Worm (Caenorhabditis elegans) whole organism, midembryonic: Measurements from ENCODE around the gene sca-1.
A peak's percentile ranks its signal among the peaks of the same experiment; 100 is the strongest.
"Not testable (repeated sequence)": the region's sequence is repeated elsewhere in the genome, so short reads cannot be mapped to it uniquely, and the experiment has no call there.

Source experiments
- T22C8.4 ChIP-seq: fragments of 200-800 bp; sonication (Bioruptor generic); IDR thresholded peaks from 2 replicates; pipeline ENCODE4 v1.3.6; 2022; ENCODE audit warnings: missing genetic modification characterization, missing compliant biosample characterization
- cog-1 ChIP-seq: sonication (generic microtip); optimal IDR thresholded peaks from 2 replicates; lab custom pipeline; 2016; ENCODE audit warnings: missing genetic modification characterization, missing compliant biosample characterization
- flt-1 ChIP-seq: fragments of 200-800 bp; sonication (Bioruptor generic); IDR thresholded peaks from 2 replicates; pipeline ENCODE4 v1.3.6; 2022; ENCODE audit warnings: missing genetic modification characterization, missing compliant biosample characterization
- klf-2 ChIP-seq: fragments of 200-800 bp; sonication (Bioruptor generic); conservative IDR thresholded peaks from 2 replicates; pipeline ENCODE4 v1.3.6; 2022; ENCODE audit warnings: missing genetic modification reagents, missing genetic modification characterization, missing compliant biosample characterization
- med-1 ChIP-seq: sonication (generic microtip); optimal IDR thresholded peaks from 2 replicates; lab custom pipeline; 2017; ENCODE audit warnings: missing genetic modification characterization, mild to moderate bottlenecking, missing compliant biosample characterization, antibody characterized with exemption, missing genetic modification reagents; ENCODE audit not compliant: insufficient read depth
- ref-1 ChIP-seq: fragments of 200-800 bp; sonication (Bioruptor generic); conservative IDR thresholded peaks from 2 replicates; pipeline ENCODE4 v1.3.6; 2022; ENCODE audit warnings: missing genetic modification reagents, missing genetic modification characterization, missing compliant biosample characterization
- tab-1 ChIP-seq: fragments of 200-800 bp; sonication (Bioruptor generic); IDR thresholded peaks from 2 replicates; pipeline ENCODE4 v1.3.6; 2022; ENCODE audit warnings: missing genetic modification characterization, missing compliant biosample characterization
- ztf-23 ChIP-seq: fragments of 200-800 bp; sonication (Bioruptor generic); IDR thresholded peaks from 2 replicates; pipeline ENCODE4 v1.3.6; 2022; ENCODE audit warnings: missing genetic modification reagents, missing genetic modification characterization, missing compliant biosample characterization
- ztf-29 ChIP-seq: fragments of 200-800 bp; sonication (Bioruptor generic); IDR thresholded peaks from 2 replicates; pipeline ENCODE4 v1.3.6; 2022; ENCODE audit warnings: missing genetic modification reagents, missing genetic modification characterization, missing compliant biosample characterization

Gene sca-1

DNA sequence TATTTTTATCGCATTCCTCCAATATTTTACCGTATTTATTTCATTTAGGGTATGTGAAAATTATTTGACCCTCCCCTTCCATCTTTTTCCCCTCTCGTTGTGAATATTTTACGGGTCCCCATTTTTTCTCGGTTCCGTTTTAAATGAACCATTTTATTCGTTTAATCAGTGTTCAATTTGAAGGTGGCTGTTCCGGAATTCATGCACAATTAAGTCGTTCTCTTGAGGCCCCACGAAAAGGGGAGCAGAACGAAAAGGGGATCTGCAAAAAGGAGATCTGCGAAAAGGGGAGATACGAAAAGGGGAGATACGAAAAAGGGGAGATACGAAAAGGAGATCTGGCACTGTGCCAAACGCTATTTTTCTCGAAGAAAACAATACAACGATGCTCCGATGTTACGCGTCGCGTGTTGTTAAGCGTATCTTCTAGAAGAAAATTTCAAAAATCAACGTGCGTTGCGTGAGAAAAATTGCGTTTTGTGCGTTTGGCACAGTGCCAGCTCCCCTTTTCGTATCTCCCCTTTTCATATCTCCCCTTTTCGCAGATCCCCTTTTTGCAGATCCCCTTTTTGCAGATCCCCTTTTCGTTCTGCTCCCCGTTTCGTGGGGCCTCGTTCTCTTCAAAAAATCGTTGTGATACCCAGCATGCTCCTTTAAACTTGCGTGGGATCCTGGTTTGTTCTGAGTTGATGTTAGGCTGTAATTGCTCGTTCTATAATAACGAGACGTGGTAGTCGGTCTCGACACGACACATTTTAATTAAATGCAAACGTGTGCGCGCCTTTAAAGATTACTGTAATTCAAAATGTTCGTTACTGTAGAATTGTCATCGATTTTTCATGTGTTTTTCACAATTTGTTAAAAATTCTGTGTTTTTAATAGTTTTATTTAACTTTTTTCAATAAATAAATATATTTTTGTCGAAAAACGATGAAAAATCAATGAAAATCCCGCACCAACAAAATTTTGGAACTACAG lies 5.5 kb downstream of the sca-1 start:
- TF ChIP-seq flt-1 (GFP tag; lab: Robert Waterston, UW): peak; percentile 74
- TF ChIP-seq cog-1 (tag; lab: Kevin White, UChicago): no peak
- TF ChIP-seq ztf-29 (GFP tag; lab: Robert Waterston, UW): no peak
- TF ChIP-seq med-1: no peak
- peak; percentile 22; the same call in 1 of the 2 replicates for TF ChIP-seq T22C8.4 (GFP tag; lab: Robert Waterston, UW)
- peak; percentile 60; the same call in 1 of the 2 replicates for TF ChIP-seq ztf-23 (GFP tag; lab: Robert Waterston, UW)
- no peak; the same call in none of the 2 replicates for TF ChIP-seq klf-2 (GFP tag; lab: Robert Waterston, UW)
- peak; percentile 44 for TF ChIP-seq ref-1 (GFP tag; lab: Robert Waterston, UW)
- TF ChIP-seq tab-1: no peak

- TF ChIP-seq ztf-29 (GFP tag; lab: Robert Waterston, UW): no peak
- no peak for TF ChIP-seq tab-1
- no peak for TF ChIP-seq T22C8.4 (GFP tag; lab: Robert Waterston, UW)
- no peak for TF ChIP-seq med-1
- TF ChIP-seq ref-1 (GFP tag; lab: Robert Waterston, UW): no peak
- TF ChIP-seq flt-1 (GFP tag; lab: Robert Waterston, UW): no peak
- TF ChIP-seq klf-2 (GFP tag; lab: Robert Waterston, UW): no peak
- no peak for TF ChIP-seq ztf-23 (GFP tag; lab: Robert Waterston, UW)
- TF ChIP-seq cog-1 (tag; lab: Kevin White, UChicago): no peak
Measured at ce11 chrIII:10810483-10810836, 6.2 kb downstream of the sca-1 start.

- TF ChIP-seq ztf-29 (GFP tag; lab: Robert Waterston, UW) (no peak), T22C8.4 (GFP tag; lab: Robert Waterston, UW) (no peak), klf-2 (GFP tag; lab: Robert Waterston, UW) (no peak), ref-1 (GFP tag; lab: Robert Waterston, UW) (no peak), cog-1 (tag; lab: Kevin White, UChicago) (no peak), flt-1 (GFP tag; lab: Robert Waterston, UW) (no peak), ztf-23 (GFP tag; lab: Robert Waterston, UW) (no peak), tab-1 (no peak)
Measured at ce11 chrIII:10809568-10809967, 7.1 kb downstream of the sca-1 start.

DNA sequence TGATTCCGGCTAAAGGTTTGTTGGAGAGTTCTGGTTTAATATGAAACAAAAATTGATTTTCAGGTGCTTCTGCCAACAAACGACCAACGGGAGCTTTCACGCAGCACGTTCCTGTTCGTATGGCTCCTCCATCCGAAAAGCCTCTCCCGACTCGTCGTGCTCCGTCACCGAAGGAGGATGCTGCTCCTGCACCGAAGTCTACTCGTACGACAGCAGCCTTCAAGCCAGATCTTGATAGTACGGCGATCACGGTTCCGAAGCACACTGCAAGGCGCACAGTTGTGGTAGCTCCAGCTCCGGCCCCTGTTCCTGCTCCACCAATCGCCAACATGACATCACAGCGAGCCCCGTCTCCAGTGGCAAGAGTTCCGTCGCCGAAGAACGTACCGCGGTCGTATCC lies 7.8 kb downstream of the sca-1 start:
- TF ChIP-seq med-1 (no peak), ref-1 (GFP tag; lab: Robert Waterston, UW) (no peak), cog-1 (tag; lab: Kevin White, UChicago) (no peak), flt-1 (GFP tag; lab: Robert Waterston, UW) (no peak), klf-2 (GFP tag; lab: Robert Waterston, UW) (no peak), T22C8.4 (GFP tag; lab: Robert Waterston, UW) (no peak), ztf-29 (GFP tag; lab: Robert Waterston, UW) (no peak), ztf-23 (GFP tag; lab: Robert Waterston, UW) (no peak), tab-1 (no peak)

DNA sequence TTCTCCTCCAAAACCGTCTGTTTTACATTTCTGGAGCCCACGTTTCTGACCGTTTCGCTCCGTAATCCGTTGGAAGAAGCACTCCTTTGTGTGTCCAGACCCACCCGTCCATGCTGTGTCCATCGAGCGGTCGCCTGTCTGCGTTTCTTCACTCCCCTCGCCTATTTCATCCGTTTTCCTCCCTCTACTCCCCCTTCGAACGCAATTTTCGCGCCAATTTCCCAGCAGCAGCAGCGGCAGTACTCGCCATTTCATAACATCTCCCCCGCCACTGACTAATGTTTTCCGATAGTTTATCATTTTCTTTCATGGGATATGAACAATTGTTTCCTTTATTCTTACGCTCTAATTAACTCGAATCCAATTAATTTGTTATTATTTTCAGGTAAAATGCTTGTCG lies 8.7 kb downstream of the sca-1 start:
- TF ChIP-seq flt-1 (GFP tag; lab: Robert Waterston, UW) (no peak), T22C8.4 (GFP tag; lab: Robert Waterston, UW) (no peak), cog-1 (tag; lab: Kevin White, UChicago) (no peak), klf-2 (GFP tag; lab: Robert Waterston, UW) (no peak), ref-1 (GFP tag; lab: Robert Waterston, UW) (no peak), ztf-23 (GFP tag; lab: Robert Waterston, UW) (peak; percentile 68; the same call in 1 of the 2 replicates), tab-1 (0 out of 2 replicates have a peak, but pooled peaks have one; percentile 36), med-1 (no peak), ztf-29 (GFP tag; lab: Robert Waterston, UW) (no peak)

- TF ChIP-seq ref-1 (GFP tag; lab: Robert Waterston, UW): no peak
- no peak for TF ChIP-seq tab-1
Measured at ce11 chrIII:10807236-10807635, 9.4 kb downstream of the sca-1 start.

DNA sequence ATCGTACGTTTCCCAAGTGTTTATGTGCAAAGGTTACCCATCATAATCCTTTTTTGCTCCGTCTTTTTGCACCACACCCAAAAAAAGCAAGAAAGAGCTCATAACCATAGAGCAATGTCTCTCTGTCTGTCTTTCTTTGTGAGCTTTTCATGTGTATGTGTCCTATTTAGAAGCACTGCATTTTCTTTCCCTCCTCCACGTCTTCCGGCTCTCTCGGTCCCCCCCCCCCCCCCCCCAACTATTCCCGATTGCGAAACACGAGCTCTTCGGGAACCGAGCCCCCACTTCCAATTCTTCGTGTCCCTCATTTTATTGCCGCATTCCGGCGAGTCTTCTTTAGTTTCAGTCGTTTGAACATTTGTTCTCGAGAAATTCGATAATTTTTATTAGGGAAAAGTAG lies 9.8 kb downstream of the sca-1 start:
- TF ChIP-seq ztf-29 (GFP tag; lab: Robert Waterston, UW) (no peak), T22C8.4 (GFP tag; lab: Robert Waterston, UW) (no peak), flt-1 (GFP tag; lab: Robert Waterston, UW) (no peak), cog-1 (tag; lab: Kevin White, UChicago) (no peak), tab-1 (no peak), klf-2 (GFP tag; lab: Robert Waterston, UW) (no peak), ztf-23 (GFP tag; lab: Robert Waterston, UW) (no peak), ref-1 (GFP tag; lab: Robert Waterston, UW) (no peak), med-1 (no peak)

ce11 chrIII:10805625-10806024 lies 11.0 kb downstream of the sca-1 start, which contains the start of gene klp-7:
Gene klp-7 (plus strand): TSS chrIII:10805925.
- not testable (repeated sequence) for TF ChIP-seq ztf-23, ref-1, klf-2 (GFP tag; lab: Robert Waterston, UW)

DNA sequence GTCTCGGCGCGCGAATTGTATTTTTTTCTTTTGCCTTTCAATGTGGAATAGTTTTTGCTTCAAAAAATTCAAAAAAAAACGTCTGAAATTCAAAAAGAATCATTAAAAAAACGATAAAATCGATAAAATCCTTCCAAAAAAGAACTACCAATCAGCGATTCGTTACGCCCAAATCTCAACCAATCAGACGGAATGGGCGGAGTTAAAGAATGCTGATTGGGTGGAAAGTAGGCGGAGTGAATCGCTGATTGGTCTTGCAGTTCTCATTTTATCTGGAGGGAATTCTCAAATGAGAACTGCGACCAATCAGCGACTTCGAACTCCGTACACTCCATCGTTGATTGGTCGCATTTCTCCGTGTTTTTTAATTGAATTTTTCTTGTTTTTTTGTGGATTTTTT lies 11.5 kb downstream of the sca-1 start:
- TF ChIP-seq klf-2 (GFP tag; lab: Robert Waterston, UW) (no peak), T22C8.4 (GFP tag; lab: Robert Waterston, UW) (no peak), cog-1 (tag; lab: Kevin White, UChicago) (no peak), ztf-29 (GFP tag; lab: Robert Waterston, UW) (no peak), ref-1 (GFP tag; lab: Robert Waterston, UW) (no peak), tab-1 (no peak), ztf-23 (GFP tag; lab: Robert Waterston, UW) (no peak), flt-1 (GFP tag; lab: Robert Waterston, UW) (no peak), med-1 (no peak)
